Worm (Caenorhabditis elegans) whole organism, mixed stage, embryonic: ENCODE results near the gene ops-1.

Experiments
- blmp-1 ChIP-seq: fragments of 150-350 bp; optimal IDR thresholded peaks from 2 replicates; lab custom pipeline; 2014; ENCODE audit warnings: missing biosample characterization, missing genetic modification characterization
- mep-1 ChIP-seq: fragments of 150-350 bp; optimal IDR thresholded peaks from 2 replicates; lab custom pipeline; 2017; ENCODE audit warnings: missing biosample characterization, missing genetic modification reagents, missing genetic modification characterization, inconsistent platforms
- nhr-12 ChIP-seq: fragments of 150-350 bp; optimal IDR thresholded peaks from 2 replicates; lab custom pipeline; 2014; ENCODE audit warnings: missing biosample characterization, missing genetic modification characterization
- nhr-237 ChIP-seq: fragments of 150-350 bp; optimal IDR thresholded peaks from 2 replicates; lab custom pipeline; 2014; ENCODE audit warnings: missing biosample characterization, missing genetic modification characterization
- nhr-76 ChIP-seq: sonication (generic microtip); optimal IDR thresholded peaks from 2 replicates; lab custom pipeline; 2017; ENCODE audit warnings: missing biosample characterization, missing genetic modification characterization
- pha-4 ChIP-seq: fragments of 150-350 bp; optimal IDR thresholded peaks from 2 replicates; lab custom pipeline; 2018; ENCODE audit warnings: missing biosample characterization, missing genetic modification reagents, missing genetic modification characterization
- unc-62 ChIP-seq: fragments of 150-350 bp; optimal IDR thresholded peaks from 2 replicates; lab custom pipeline; 2014; ENCODE audit warnings: missing biosample characterization, missing genetic modification reagents, missing genetic modification characterization
- zip-8 ChIP-seq: fragments of 150-350 bp; optimal IDR thresholded peaks from 2 replicates; lab custom pipeline; 2014; ENCODE audit warnings: missing biosample characterization, missing genetic modification characterization
- ztf-11 ChIP-seq: fragments of 150-350 bp; optimal IDR thresholded peaks from 2 replicates; lab custom pipeline; 2014; ENCODE audit warnings: missing biosample characterization, missing genetic modification characterization

DNA sequence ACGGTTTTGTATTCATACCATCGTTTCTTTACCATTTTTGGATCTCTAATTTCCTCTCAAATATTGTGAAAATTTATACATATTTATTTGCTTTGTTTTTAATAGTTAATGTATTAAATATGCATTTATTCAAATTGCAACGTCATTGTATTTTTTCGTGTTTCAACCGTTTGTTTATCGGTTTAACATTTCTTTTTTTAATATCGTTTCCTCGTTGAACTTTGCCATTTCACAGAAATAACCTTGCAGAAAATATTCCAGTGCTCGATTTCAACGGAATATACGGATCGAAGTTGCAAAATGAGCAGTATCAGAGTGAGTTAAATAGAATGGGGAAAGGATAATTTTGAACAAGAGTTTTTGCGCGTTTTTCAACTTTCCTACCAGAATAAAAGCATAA is 45.2 kb upstream of the ops-1 start, which contains the start of gene seu-1:
- TF ChIP-seq nhr-76: no peak
- no peak for TF ChIP-seq unc-62
- TF ChIP-seq mep-1: no peak
- no peak for TF ChIP-seq zip-8 (tag; lab: Kevin White, UChicago)
- TF ChIP-seq blmp-1 (tag; lab: Kevin White, UChicago): no peak
- TF ChIP-seq ztf-11 (tag; lab: Kevin White, UChicago): no peak
- TF ChIP-seq pha-4 (tag; lab: Kevin White, UChicago): no peak
- no peak for TF ChIP-seq nhr-12 (tag; lab: Kevin White, UChicago)
- no peak for TF ChIP-seq nhr-237 (tag; lab: Kevin White, UChicago)
